Fruit fly (Drosophila melanogaster) whole organism, embryonic: ENCODE measurements around the gene regucalcin.
A peak's percentile ranks its signal among the peaks of the same experiment; 100 is the strongest.

Experiments used
- Ada2b ChIP-seq: fragments of 200-800 bp; sonication (Bioruptor generic); IDR thresholded peaks from 2 replicates; pipeline ENCODE4 v1.3.6; 2022; ENCODE audit warnings: missing biosample characterization, missing genetic modification characterization
- Bdp1 ChIP-seq: fragments of 200-800 bp; sonication (Bioruptor generic); optimal IDR thresholded peaks from 3 replicates; lab custom pipeline; 2016; ENCODE audit warnings: missing biosample characterization, missing genetic modification characterization
- CG10979 ChIP-seq: fragments of 200-800 bp; sonication (Bioruptor generic); optimal IDR thresholded peaks from 2 replicates; lab custom pipeline; 2018; ENCODE audit warnings: missing biosample characterization, mild to moderate bottlenecking, missing genetic modification characterization, moderate library complexity
- CG11723 ChIP-seq: fragments of 200-800 bp; sonication (Bioruptor generic); optimal IDR thresholded peaks from 2 replicates; lab custom pipeline; 2017; ENCODE audit warnings: missing biosample characterization, mild to moderate bottlenecking, missing genetic modification characterization
- CG12071 ChIP-seq: fragments of 200-800 bp; sonication (Bioruptor generic); optimal IDR thresholded peaks from 3 replicates; lab custom pipeline; 2018; ENCODE audit warnings: missing biosample characterization, mild to moderate bottlenecking, missing genetic modification characterization
- CG13287 ChIP-seq: fragments of 200-800 bp; sonication (Bioruptor generic); IDR thresholded peaks from 2 replicates; pipeline ENCODE4 v1.3.6; 2022; ENCODE audit warnings: missing biosample characterization, missing genetic modification characterization; ENCODE audit not compliant: partially characterized antibody
- CG15011 ChIP-seq: fragments of 200-800 bp; sonication (Bioruptor generic); optimal IDR thresholded peaks from 3 replicates; lab custom pipeline; 2018; ENCODE audit warnings: missing biosample characterization, mild to moderate bottlenecking, missing genetic modification characterization
- CG1647 ChIP-seq: fragments of 200-800 bp; sonication (Bioruptor generic); optimal IDR thresholded peaks from 3 replicates; lab custom pipeline; 2016; ENCODE audit warnings: missing biosample characterization, missing genetic modification characterization
- CG17612 ChIP-seq: fragments of 200-800 bp; sonication (Bioruptor generic); IDR thresholded peaks from 2 replicates; pipeline ENCODE4 v1.3.6; 2022; ENCODE audit warnings: missing biosample characterization, missing genetic modification characterization
- CG1832 ChIP-seq: fragments of 200-800 bp; sonication (Bioruptor generic); optimal IDR thresholded peaks from 2 replicates; lab custom pipeline; 2017; ENCODE audit warnings: missing biosample characterization, mild to moderate bottlenecking, missing genetic modification characterization, inconsistent platforms
- CG2120 ChIP-seq: fragments of 200-800 bp; sonication (Bioruptor generic); optimal IDR thresholded peaks from 3 replicates; lab custom pipeline; 2016; ENCODE audit warnings: missing biosample characterization, missing genetic modification characterization
- CG3163 ChIP-seq: fragments of 200-800 bp; sonication (Bioruptor generic); optimal IDR thresholded peaks from 3 replicates; lab custom pipeline; 2016; ENCODE audit warnings: missing biosample characterization, missing genetic modification characterization
- CG3281 ChIP-seq: fragments of 200-800 bp; sonication (Bioruptor generic); optimal IDR thresholded peaks from 3 replicates; lab custom pipeline; 2017; ENCODE audit warnings: missing biosample characterization, mild to moderate bottlenecking, missing genetic modification characterization
- CG4360 ChIP-seq: fragments of 200-800 bp; sonication (Bioruptor generic); IDR thresholded peaks from 2 replicates; pipeline ENCODE4 v1.3.6; 2022; ENCODE audit warnings: missing biosample characterization, missing genetic modification characterization
- CG6175 ChIP-seq: fragments of 200-800 bp; sonication (Bioruptor generic); IDR thresholded peaks from 3 replicates; pipeline ENCODE4 v1.3.6; 2022; ENCODE audit warnings: missing biosample characterization, missing genetic modification characterization
- CG7786 ChIP-seq: fragments of 200-800 bp; sonication (Bioruptor generic); optimal IDR thresholded peaks from 2 replicates; lab custom pipeline; 2016; ENCODE audit warnings: missing biosample characterization, missing genetic modification characterization
- Deaf1 ChIP-seq: fragments of 200-800 bp; optimal IDR thresholded peaks from 3 replicates; lab custom pipeline; 2019; ENCODE audit warnings: missing biosample characterization, mild to moderate bottlenecking, missing genetic modification characterization, moderate library complexity
- Dref ChIP-seq: fragments of 200-800 bp; sonication (Bioruptor generic); IDR thresholded peaks from 2 replicates; pipeline ENCODE4 v1.3.6; 2022; ENCODE audit warnings: missing biosample characterization, missing genetic modification characterization
- Hr3 ChIP-seq: fragments of 200-800 bp; sonication (Bioruptor generic); optimal IDR thresholded peaks from 3 replicates; lab custom pipeline; 2016; ENCODE audit warnings: missing biosample characterization, missing genetic modification characterization
- Hr51 ChIP-seq, 2 experiments: fragments of 200-800 bp; sonication (Bioruptor generic); optimal IDR thresholded peaks; 2 replicates in 1 of 2; 3 replicates in 1 of 2; lab custom pipeline; 2016 to 2018; ENCODE audit warnings: missing biosample characterization in 2 of 2, missing genetic modification characterization in 2 of 2, mild to moderate bottlenecking in 1 of 2, moderate library complexity in 1 of 2
- Neu2 ChIP-seq: fragments of 200-800 bp; sonication (Bioruptor generic); optimal IDR thresholded peaks from 3 replicates; lab custom pipeline; 2016; ENCODE audit warnings: missing biosample characterization, missing genetic modification characterization, borderline replicate concordance
- Nf-YB ChIP-seq: fragments of 200-800 bp; sonication (Bioruptor generic); optimal IDR thresholded peaks from 3 replicates; lab custom pipeline; 2019; ENCODE audit warnings: missing biosample characterization, mild to moderate bottlenecking, missing genetic modification characterization, moderate library complexity
- Scr ChIP-seq: fragments of 200-800 bp; sonication (Bioruptor generic); IDR thresholded peaks from 2 replicates; pipeline ENCODE4 v1.3.6; 2022; ENCODE audit warnings: missing biosample characterization, missing genetic modification characterization; ENCODE audit not compliant: partially characterized antibody
- Ssrp ChIP-seq: fragments of 200-800 bp; sonication (Bioruptor generic); optimal IDR thresholded peaks from 2 replicates; lab custom pipeline; 2018; ENCODE audit warnings: missing biosample characterization, mild to moderate bottlenecking, missing genetic modification characterization, moderate library complexity
- Xbp1 ChIP-seq: fragments of 200-800 bp; sonication (Bioruptor generic); optimal IDR thresholded peaks from 3 replicates; lab custom pipeline; 2016; ENCODE audit warnings: missing biosample characterization, mild to moderate bottlenecking, missing genetic modification characterization
- Xrp1 ChIP-seq: fragments of 200-800 bp; sonication (Bioruptor generic); IDR thresholded peaks from 2 replicates; pipeline ENCODE4 v1.3.6; 2022; ENCODE audit warnings: missing biosample characterization, missing genetic modification characterization
- YL-1 ChIP-seq: fragments of 200-800 bp; sonication (Bioruptor generic); optimal IDR thresholded peaks from 3 replicates; lab custom pipeline; 2017; ENCODE audit warnings: missing biosample characterization, mild to moderate bottlenecking, missing genetic modification characterization
- bowl ChIP-seq: fragments of 200-800 bp; sonication (Bioruptor generic); IDR thresholded peaks from 2 replicates; pipeline ENCODE4 v1.3.6; 2022; ENCODE audit warnings: missing biosample characterization, missing genetic modification characterization
- fu2 ChIP-seq: fragments of 200-800 bp; sonication (Bioruptor generic); optimal IDR thresholded peaks from 2 replicates; lab custom pipeline; 2016; ENCODE audit warnings: missing biosample characterization, missing genetic modification characterization
- gro ChIP-seq: fragments of 200-800 bp; sonication (Bioruptor generic); optimal IDR thresholded peaks from 2 replicates; lab custom pipeline; 2016; ENCODE audit warnings: missing biosample characterization, missing genetic modification characterization
- inv ChIP-seq: fragments of 200-800 bp; sonication (Bioruptor generic); IDR thresholded peaks from 2 replicates; pipeline ENCODE4 v1.3.6; 2022; ENCODE audit warnings: missing biosample characterization, missing genetic modification characterization; ENCODE audit not compliant: partially characterized antibody
- lbe ChIP-seq: fragments of 200-800 bp; sonication (Bioruptor generic); optimal IDR thresholded peaks from 2 replicates; lab custom pipeline; 2016; ENCODE audit warnings: missing biosample characterization, mild to moderate bottlenecking, missing genetic modification characterization
- luna ChIP-seq: fragments of 200-800 bp; sonication (Bioruptor generic); optimal IDR thresholded peaks from 2 replicates; lab custom pipeline; 2016; ENCODE audit warnings: missing biosample characterization, missing genetic modification characterization
- mirr ChIP-seq: fragments of 200-800 bp; sonication (Bioruptor generic); optimal IDR thresholded peaks from 3 replicates; lab custom pipeline; 2018; ENCODE audit warnings: missing biosample characterization, mild to moderate bottlenecking, missing genetic modification characterization
- mld ChIP-seq: fragments of 200-800 bp; sonication (Bioruptor generic); IDR thresholded peaks from 3 replicates; pipeline ENCODE4 v1.3.6; 2022; ENCODE audit warnings: missing biosample characterization, missing genetic modification characterization; ENCODE audit not compliant: partially characterized antibody
- nom ChIP-seq: fragments of 200-800 bp; sonication (Bioruptor generic); optimal IDR thresholded peaks from 2 replicates; lab custom pipeline; 2017; ENCODE audit warnings: missing biosample characterization, missing genetic modification characterization, mild to moderate bottlenecking, moderate library complexity, missing genetic modification reagents
- p53 ChIP-seq: fragments of 200-800 bp; sonication (Bioruptor generic); optimal IDR thresholded peaks from 2 replicates; lab custom pipeline; 2016; ENCODE audit warnings: missing biosample characterization, missing genetic modification characterization
- prd ChIP-seq, 3 experiments: fragments of >200 bp in 2 of 3; fragments of 200-800 bp in 1 of 3; sonication (Bioruptor generic) in 1 of 3; optimal IDR thresholded peaks in 2 of 3; IDR thresholded peaks in 1 of 3; 2 replicates in 2 of 3; 3 replicates in 1 of 3; pipeline versions ENCODE4 v1.3.6 to Lab custom; 2017 to 2022; ENCODE audit warnings: missing biosample characterization in 1 of 3, missing genetic modification characterization in 1 of 3
- pum ChIP-seq: fragments of 200-800 bp; sonication (Bioruptor generic); optimal IDR thresholded peaks from 2 replicates; lab custom pipeline; 2016; ENCODE audit warnings: missing biosample characterization, missing genetic modification characterization
- sens ChIP-seq: fragments of 200-800 bp; sonication (Bioruptor generic); peaks from one replicate; lab custom pipeline; 2016; ENCODE audit warnings: missing biosample characterization, missing genetic modification characterization
- slou ChIP-seq: fragments of 200-800 bp; sonication (Bioruptor generic); optimal IDR thresholded peaks from 3 replicates; lab custom pipeline; 2016; ENCODE audit warnings: missing biosample characterization, missing genetic modification characterization
- trem ChIP-seq: fragments of 200-800 bp; optimal IDR thresholded peaks from 3 replicates; lab custom pipeline; 2019; ENCODE audit warnings: missing biosample characterization, mild to moderate bottlenecking, missing genetic modification characterization, moderate library complexity
- trh ChIP-seq: fragments of 200-800 bp; sonication (Bioruptor generic); optimal IDR thresholded peaks from 2 replicates; lab custom pipeline; 2016; ENCODE audit warnings: missing biosample characterization, missing genetic modification characterization
- twi ChIP-seq: fragments of 200-800 bp; optimal IDR thresholded peaks from 2 replicates; lab custom pipeline; 2019; ENCODE audit warnings: missing biosample characterization, mild to moderate bottlenecking, missing genetic modification characterization, moderate library complexity
- wdn ChIP-seq: fragments of 200-800 bp; sonication (Bioruptor generic); IDR thresholded peaks from 2 replicates; pipeline ENCODE4 v1.3.6; 2022; ENCODE audit warnings: missing biosample characterization, missing genetic modification characterization
- z ChIP-seq: fragments of 200-800 bp; sonication (Bioruptor generic); IDR thresholded peaks from 3 replicates; pipeline ENCODE4 v1.3.6; 2022; ENCODE audit warnings: missing biosample characterization, missing genetic modification characterization
- zen2 ChIP-seq: fragments of 200-800 bp; sonication (Bioruptor generic); IDR thresholded peaks from 3 replicates; pipeline ENCODE4 v1.3.6; 2022; ENCODE audit warnings: missing biosample characterization, missing genetic modification characterization; ENCODE audit not compliant: partially characterized antibody
- zf30C ChIP-seq: fragments of 200-800 bp; sonication (Bioruptor generic); optimal IDR thresholded peaks from 3 replicates; lab custom pipeline; 2018; ENCODE audit warnings: missing biosample characterization, mild to moderate bottlenecking, missing genetic modification characterization
- zfh1 ChIP-seq: fragments of 200-800 bp; sonication (Bioruptor generic); IDR thresholded peaks from 3 replicates; pipeline ENCODE4 v1.3.6; 2022; ENCODE audit warnings: missing biosample characterization, missing genetic modification characterization

Gene regucalcin

DNA sequence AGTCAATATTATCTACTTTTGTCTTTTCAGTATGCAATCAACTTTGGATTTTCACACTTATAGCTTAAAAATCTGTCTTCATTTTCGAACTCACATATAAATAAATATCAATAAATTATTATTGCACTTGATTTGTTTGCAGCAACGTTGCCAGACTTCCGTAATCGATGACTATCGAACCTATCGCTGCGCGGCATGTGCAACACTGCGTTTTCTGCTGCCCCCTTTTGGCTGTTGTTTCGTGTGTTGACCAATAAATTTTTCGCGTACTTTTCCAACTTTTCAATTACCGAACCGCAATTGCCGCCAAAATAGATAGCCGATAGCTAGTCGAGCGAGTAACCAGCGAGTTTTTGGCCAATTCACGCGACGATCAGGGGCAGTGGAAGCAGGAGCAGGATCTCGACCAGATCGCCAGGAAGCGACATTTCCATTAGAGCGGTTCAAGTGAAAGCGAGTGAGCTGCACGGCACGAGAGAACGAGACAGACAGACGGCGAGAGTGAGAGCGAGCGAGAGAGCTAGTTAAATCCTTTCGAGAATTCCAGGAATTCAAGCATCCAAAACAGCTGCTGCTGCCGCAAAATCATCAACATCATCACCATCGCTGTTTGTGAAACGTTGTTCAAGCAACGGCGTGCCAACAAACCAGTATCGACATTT, 6.4 kb downstream of the regucalcin start, which contains the start of gene Lsm12a (continued):
- no peak for TF ChIP-seq CG17612 (GFP tag; lab: Robert Waterston, UW)
- no peak for TF ChIP-seq slou (GFP tag; lab: Kevin White, UChicago)
- no peak for TF ChIP-seq lbe (GFP tag; lab: Kevin White, UChicago)
- no peak for TF ChIP-seq Xrp1
- no peak for TF ChIP-seq Hr3
- TF ChIP-seq Neu2 (GFP tag; lab: Kevin White, UChicago), result no peak
- no peak for TF ChIP-seq wdn
- no peak for TF ChIP-seq Nf-YB (GFP tag; lab: Kevin White, UChicago)
- TF ChIP-seq CG2120 (GFP tag; lab: Kevin White, UChicago), result no peak
- TF ChIP-seq bowl, result no peak
- TF ChIP-seq CG13287 (GFP tag; lab: Robert Waterston, UW), result peak; percentile 27; the same call in 1 of the 2 replicates
- no peak for TF ChIP-seq Xbp1 (GFP tag; lab: Kevin White, UChicago)
- no peak for TF ChIP-seq CG3163 (GFP tag; lab: Kevin White, UChicago)
- TF ChIP-seq twi, result no peak
- no peak for TF ChIP-seq nom
- no peak for TF ChIP-seq CG4360 (GFP tag; lab: Robert Waterston, UW)
- no peak for TF ChIP-seq prd (optimal IDR thresholded peaks at IDR 0.05; lab: Kevin White, UChicago)
- no peak for TF ChIP-seq prd (GFP tag; IDR thresholded peaks at IDR 0.05; lab: Robert Waterston, UW)
- no peak for TF ChIP-seq CG1647 (GFP tag; lab: Kevin White, UChicago)
- no peak for TF ChIP-seq Ssrp (tag; lab: Kevin White, UChicago)
- no peak for TF ChIP-seq zf30C (GFP tag; lab: Kevin White, UChicago)
- no peak for TF ChIP-seq CG6175 (GFP tag; lab: Robert Waterston, UW)
- TF ChIP-seq luna (GFP tag; lab: Kevin White, UChicago), result no peak
- peak; percentile 21 for TF ChIP-seq YL-1 (GFP tag; lab: Kevin White, UChicago)
- no peak for TF ChIP-seq Deaf1 (tag; lab: Kevin White, UChicago)
- TF ChIP-seq gro (GFP tag; lab: Kevin White, UChicago), result no peak
- no peak for TF ChIP-seq CG3281
- peak; percentile 41; the same call in 1 of the 2 replicates for TF ChIP-seq inv (GFP tag; lab: Robert Waterston, UW)
- no peak for TF ChIP-seq CG7786 (GFP tag; lab: Kevin White, UChicago)
- no peak for TF ChIP-seq Hr51 (GFP tag; optimal IDR thresholded peaks at IDR 0.05; lab: Kevin White, UChicago)
- 0 out of 3 replicates have a peak, but pooled peaks have one; percentile 35 for TF ChIP-seq mld (GFP tag; lab: Robert Waterston, UW)
- no peak for TF ChIP-seq pum (GFP tag; lab: Kevin White, UChicago)
- no peak for TF ChIP-seq p53 (GFP tag; lab: Kevin White, UChicago)
- no peak for TF ChIP-seq CG15011
- no peak for TF ChIP-seq z (GFP tag; lab: Robert Waterston, UW)
- TF ChIP-seq zen2, result peak; percentile 34; the same call in 1 of the 3 replicates
- TF ChIP-seq mirr (GFP tag; lab: Kevin White, UChicago), result no peak
- TF ChIP-seq zfh1, result no peak
- no peak for TF ChIP-seq Ada2b
- TF ChIP-seq CG11723 (GFP tag; lab: Kevin White, UChicago), result no peak
- no peak for TF ChIP-seq CG12071 (GFP tag; lab: Kevin White, UChicago)
- peak; percentile 82 for TF ChIP-seq CG1832
- no peak for TF ChIP-seq Bdp1 (GFP tag; lab: Kevin White, UChicago)
- TF ChIP-seq Scr (GFP tag; lab: Robert Waterston, UW), result peak; percentile 26
- TF ChIP-seq CG10979 (tag; lab: Kevin White, UChicago), result no peak
- no peak for TF ChIP-seq trh (GFP tag; lab: Kevin White, UChicago)
- peak; percentile 5 for TF ChIP-seq trem (tag; lab: Kevin White, UChicago)
- peak; percentile 44 for TF ChIP-seq sens (GFP tag; lab: Kevin White, UChicago)
- no peak for TF ChIP-seq fu2 (GFP tag; lab: Kevin White, UChicago)
- TF ChIP-seq Dref (GFP tag; lab: Robert Waterston, UW), result peak; percentile 77
